Fruit fly (Drosophila melanogaster) whole organism: ENCODE results near the gene CG31111.
A peak's percentile ranks its signal among the peaks of the same experiment; 100 is the strongest.

Source experiments
- CG8478 ChIP-seq: fragments of >200 bp; optimal IDR thresholded peaks from 2 replicates; lab custom pipeline; 2018; ENCODE audit warnings: inconsistent platforms
- Dll ChIP-seq: fragments of >200 bp; optimal IDR thresholded peaks from 2 replicates; lab custom pipeline; 2017
- EcR ChIP-seq, 2 experiments: fragments of >200 bp; optimal IDR thresholded peaks; 2 replicates each; lab custom pipeline; 2017; ENCODE audit warnings: missing biosample characterization in 2 of 2, missing genetic modification characterization in 2 of 2, missing genetic modification reagents in 2 of 2
- pan ChIP-seq: fragments of >200 bp; optimal IDR thresholded peaks from 2 replicates; lab custom pipeline; 2017
- psq ChIP-seq: fragments of >200 bp; optimal IDR thresholded peaks from 2 replicates; lab custom pipeline; 2017
- usp ChIP-seq: fragments of >200 bp; optimal IDR thresholded peaks from 2 replicates; lab custom pipeline; 2017; ENCODE audit warnings: missing biosample characterization, missing genetic modification characterization, mixed read lengths

Gene CG31111

DNA sequence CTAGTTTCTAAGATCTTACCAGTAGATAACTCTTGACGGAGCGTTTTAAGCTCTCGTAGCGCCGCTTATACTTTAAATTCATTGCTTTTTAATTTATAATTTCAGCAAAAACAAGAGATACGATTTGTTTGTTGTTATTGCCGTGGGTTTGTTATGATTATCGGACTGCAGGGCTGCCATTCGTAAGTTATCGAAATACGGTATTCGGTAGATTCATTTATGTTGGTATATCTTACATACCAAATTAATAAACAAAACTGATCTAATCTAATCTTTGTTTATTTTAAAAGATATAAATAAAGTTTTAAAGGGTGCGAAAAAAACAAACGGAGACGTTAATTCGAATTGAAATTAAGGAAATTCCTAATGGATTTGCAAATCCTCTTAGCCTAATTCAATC is at the start of gene CG31111, which contains the start of gene stac:
TSS of gene CG31111 (minus strand) at position 162 of the 400 bp plus-strand sequence.
TSS of gene stac (plus strand) at position 271 of the 400 bp plus-strand sequence.
- TF ChIP-seq EcR (GFP tag; optimal IDR thresholded peaks at IDR 0.05; lab: Kevin White, UChicago) (no peak), usp (no peak), pan (lab: Kevin White, UChicago) (no peak), CG8478 (lab: Kevin White, UChicago) (no peak), Dll (lab: Kevin White, UChicago) (no peak), psq (lab: Kevin White, UChicago) (no peak)

DNA sequence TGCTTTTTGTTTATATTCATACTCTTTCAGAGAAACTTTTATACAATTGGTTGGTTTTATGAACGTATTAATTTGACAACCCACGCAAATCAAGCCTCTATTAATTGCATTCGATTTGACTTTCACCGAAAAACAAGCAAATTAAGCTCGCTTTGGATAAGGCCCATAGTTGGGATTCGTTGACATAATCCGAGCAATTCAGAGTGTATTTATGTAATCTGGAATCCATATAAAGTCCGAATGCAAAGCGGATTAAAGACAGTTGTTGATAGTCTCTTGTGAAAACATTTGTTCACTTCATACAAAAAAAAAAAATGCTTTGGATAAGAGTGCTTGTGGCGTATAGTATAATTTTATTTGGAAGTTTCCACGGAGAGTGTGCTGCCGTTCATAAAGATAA is 46.3 kb upstream of the CG31111 start, which contains the start of gene CG45095:
TSS of gene CG45095 (plus strand) at position 301 of the 400 bp plus-strand sequence.
- TF ChIP-seq EcR (GFP tag; optimal IDR thresholded peaks at IDR 0.05; lab: Kevin White, UChicago): no peak
- TF ChIP-seq CG8478 (lab: Kevin White, UChicago): no peak
- TF ChIP-seq usp: no peak
- no peak for TF ChIP-seq pan (lab: Kevin White, UChicago)
- no peak for TF ChIP-seq psq (lab: Kevin White, UChicago)
- TF ChIP-seq Dll (lab: Kevin White, UChicago): no peak

DNA sequence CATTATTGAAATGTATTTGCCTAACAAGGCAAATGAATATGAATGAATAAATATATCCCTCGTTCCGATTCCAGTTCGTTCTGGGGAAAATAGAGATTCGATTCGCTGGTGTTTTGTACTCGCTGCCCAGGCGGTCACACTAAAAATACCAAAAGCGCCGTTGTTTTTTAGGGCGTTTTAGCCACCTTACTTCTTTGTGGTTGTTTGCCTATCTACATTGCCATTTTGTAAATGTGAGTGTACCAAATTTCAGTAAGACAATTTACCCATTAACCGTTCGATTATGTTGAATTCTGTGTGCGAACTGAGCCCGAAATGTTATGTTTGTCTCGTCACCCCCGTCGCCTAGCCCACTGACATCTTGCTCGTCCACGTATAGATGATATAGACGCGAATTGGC is 41.5 kb upstream of the CG31111 start, which contains the start of the genes CG33095 and CG33096:
TSS of gene CG33095 (plus strand) at position 187 of the 400 bp plus-strand sequence.
TSS of gene CG33096 (plus strand) at position 187 of the 400 bp plus-strand sequence.
- TF ChIP-seq EcR (GFP tag; optimal IDR thresholded peaks at IDR 0.05; lab: Kevin White, UChicago) (peak in 1 of 2 experiments; percentile 2), usp (no peak)

DNA sequence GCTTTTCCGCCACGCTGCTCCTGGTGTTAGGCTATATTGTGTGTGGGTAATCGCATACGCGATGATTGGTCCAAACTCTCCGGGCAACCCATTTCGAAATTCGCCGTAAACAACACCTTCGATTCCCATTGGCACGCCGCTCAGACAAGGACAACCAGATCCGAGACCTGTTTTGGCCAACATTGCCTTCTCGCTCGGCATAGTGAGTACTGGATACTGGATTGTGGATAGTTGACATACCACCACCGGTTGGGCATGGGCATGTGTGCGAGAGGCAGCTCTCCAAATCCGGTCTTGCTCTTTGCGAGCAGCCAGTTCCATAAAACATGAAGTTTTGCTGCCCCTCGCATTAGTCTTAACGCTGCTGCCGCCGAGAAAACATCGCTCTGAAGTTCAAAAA is 38.7 kb upstream of the CG31111 start, which contains the start of gene fd96Cb:
TSS of gene fd96Cb (plus strand) at position 374 of the 400 bp plus-strand sequence.
- no peak for TF ChIP-seq psq (lab: Kevin White, UChicago)
- peak; percentile 38 for TF ChIP-seq CG8478 (lab: Kevin White, UChicago)
- no peak for TF ChIP-seq pan (lab: Kevin White, UChicago)

DNA sequence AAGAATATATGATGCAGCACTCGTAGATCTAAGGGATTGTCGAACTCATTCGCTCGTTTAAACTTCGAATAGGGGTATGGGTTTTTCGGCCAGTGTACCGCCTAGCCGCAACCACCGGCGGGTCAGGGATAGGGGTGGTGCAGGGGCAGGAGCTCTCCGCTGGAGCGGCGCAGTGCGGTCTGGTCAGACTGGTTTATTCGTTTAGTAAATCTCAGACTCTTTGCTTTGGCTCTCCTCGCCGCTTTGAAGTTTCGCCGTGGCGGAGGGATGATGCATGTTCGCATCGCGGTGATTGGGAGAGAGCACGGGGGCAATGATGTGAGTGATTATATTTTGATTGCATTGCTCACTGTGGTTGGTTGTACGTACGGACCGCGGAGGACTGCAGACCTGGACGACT is 26.4 kb upstream of the CG31111 start, which contains the start of gene fd96Ca:
TSS of gene fd96Ca (plus strand) at position 337 of the 400 bp plus-strand sequence.
- TF ChIP-seq Dll (lab: Kevin White, UChicago) (peak; percentile 82), CG8478 (lab: Kevin White, UChicago) (no peak)

DNA sequence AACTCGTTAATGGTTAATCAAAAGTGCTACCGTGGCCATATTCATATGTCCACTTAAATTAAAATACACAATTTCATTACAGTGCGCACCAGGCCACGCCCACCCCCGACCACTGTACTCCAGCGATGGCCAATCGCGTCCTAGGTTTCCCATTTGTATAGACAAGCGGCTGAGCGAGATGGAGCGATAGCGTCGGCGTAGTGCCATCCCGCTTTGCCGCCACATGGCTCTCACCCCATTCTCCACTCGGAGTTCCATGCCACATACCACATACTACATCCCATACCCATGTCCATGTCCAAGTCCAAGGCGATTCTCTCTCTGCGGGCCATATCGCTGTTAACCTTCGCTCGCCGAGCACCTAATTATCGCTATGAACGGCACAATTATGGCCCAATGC is 24.5 kb upstream of the CG31111 start:
- peak; percentile 54 for TF ChIP-seq CG8478 (lab: Kevin White, UChicago)
- TF ChIP-seq usp: no peak
- TF ChIP-seq EcR (GFP tag; optimal IDR thresholded peaks at IDR 0.05; lab: Kevin White, UChicago): no peak
- no peak for TF ChIP-seq Dll (lab: Kevin White, UChicago)
- TF ChIP-seq pan (lab: Kevin White, UChicago): no peak
- no peak for TF ChIP-seq psq (lab: Kevin White, UChicago)

DNA sequence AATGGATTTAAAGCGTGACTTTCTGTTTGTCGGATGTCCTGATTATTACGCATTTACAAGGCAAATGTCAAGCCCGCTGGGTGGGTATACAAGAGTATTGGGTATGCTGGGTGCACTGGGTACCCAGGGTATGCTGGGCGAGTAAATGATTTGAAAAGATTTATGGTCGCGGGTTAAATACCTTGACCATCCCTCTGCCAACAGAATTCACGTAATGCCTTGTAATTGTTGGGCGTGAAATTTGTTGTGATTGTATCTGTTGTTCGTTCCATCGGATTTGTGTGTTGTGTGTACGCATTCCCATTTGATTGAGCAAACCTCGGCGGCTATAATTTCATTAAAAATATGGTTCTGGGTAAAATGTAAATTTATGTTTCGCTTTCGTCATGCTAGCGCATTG is 22.7 kb upstream of the CG31111 start:
- TF ChIP-seq EcR (GFP tag; optimal IDR thresholded peaks at IDR 0.05; lab: Kevin White, UChicago) (no peak), pan (lab: Kevin White, UChicago) (no peak), psq (lab: Kevin White, UChicago) (no peak), CG8478 (lab: Kevin White, UChicago) (no peak), usp (no peak), Dll (lab: Kevin White, UChicago) (no peak)

DNA sequence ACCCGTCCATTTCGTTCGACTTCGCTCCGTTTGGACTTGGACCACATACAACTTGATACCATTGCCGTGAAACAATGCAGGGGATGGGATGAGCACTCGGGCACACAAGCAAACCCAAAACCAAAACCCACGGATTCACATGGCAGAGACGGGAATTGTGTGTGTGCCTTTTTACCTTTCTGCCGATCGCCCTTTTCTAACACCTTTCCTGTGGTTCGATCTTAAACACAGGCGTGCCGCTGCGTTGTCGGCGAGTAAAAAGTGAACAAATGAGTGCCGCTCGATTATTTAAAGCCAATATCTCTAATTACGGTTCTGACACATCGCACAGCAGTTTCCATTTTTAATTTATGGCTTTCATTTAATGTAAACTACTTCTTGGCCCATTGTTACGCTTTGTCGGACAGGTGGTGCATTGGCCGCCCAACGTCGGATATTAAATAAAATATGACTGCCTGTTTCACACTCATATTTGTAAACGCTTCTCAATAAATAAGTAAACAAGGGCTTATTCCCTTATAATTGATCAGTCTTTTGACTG is 21.4 kb upstream of the CG31111 start:
- no peak for TF ChIP-seq CG8478 (lab: Kevin White, UChicago)
- TF ChIP-seq EcR (GFP tag; optimal IDR thresholded peaks at IDR 0.05; lab: Kevin White, UChicago): no peak
- no peak for TF ChIP-seq usp
- TF ChIP-seq Dll (lab: Kevin White, UChicago): no peak

DNA sequence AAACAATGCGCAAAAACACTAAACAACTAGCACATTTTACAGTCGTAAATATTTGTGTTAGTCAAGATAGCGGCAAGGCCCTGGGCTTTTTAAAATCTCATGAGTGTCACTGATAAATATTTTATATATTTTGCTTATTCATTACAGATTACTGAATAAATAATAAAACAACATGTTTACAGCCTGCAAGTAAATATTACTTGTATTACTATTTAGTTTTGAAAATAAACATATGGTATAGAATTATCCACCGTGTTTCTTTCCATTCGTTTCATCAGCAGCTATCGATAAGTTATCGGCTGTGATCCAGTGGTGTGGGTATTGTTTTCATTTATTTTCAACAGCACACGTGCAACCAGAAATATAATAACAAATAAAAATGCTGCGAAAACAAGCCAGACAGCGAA is 18.6 kb upstream of the CG31111 start, which contains the start of the genes shams and CG11920:
TSS of gene shams (minus strand) at position 50 of the 407 bp plus-strand sequence.
TSS of gene CG11920 (plus strand) at position 320 of the 407 bp plus-strand sequence.
- TF ChIP-seq psq (lab: Kevin White, UChicago) (no peak), CG8478 (lab: Kevin White, UChicago) (no peak), usp (no peak), Dll (lab: Kevin White, UChicago) (no peak), EcR (GFP tag; optimal IDR thresholded peaks at IDR 0.05; lab: Kevin White, UChicago) (no peak), pan (lab: Kevin White, UChicago) (no peak)

DNA sequence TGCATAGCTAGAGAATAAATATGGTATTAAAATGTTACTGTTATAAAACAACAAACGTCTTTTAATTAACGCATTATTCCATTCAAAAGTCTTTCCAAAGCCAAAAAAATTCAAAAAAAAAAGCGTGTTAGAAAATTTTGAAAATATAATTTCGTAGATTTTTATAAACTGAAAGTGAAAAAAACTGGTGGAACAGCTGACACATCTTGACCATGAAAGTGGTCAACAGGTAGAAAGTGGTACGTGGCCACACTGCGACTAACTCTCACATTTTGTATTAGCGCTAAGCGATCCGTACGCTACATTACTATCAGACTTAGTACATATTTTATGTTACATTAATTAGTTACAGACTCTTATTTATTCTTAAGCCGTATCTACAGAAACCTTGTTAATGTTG is 14.9 kb upstream of the CG31111 start, which contains the start of gene CG11836:
TSS of gene CG11836 (plus strand) at position 256 of the 400 bp plus-strand sequence.
- no peak for TF ChIP-seq EcR (GFP tag; optimal IDR thresholded peaks at IDR 0.05; lab: Kevin White, UChicago)
- TF ChIP-seq Dll (lab: Kevin White, UChicago): no peak
- no peak for TF ChIP-seq usp
- no peak for TF ChIP-seq pan (lab: Kevin White, UChicago)

DNA sequence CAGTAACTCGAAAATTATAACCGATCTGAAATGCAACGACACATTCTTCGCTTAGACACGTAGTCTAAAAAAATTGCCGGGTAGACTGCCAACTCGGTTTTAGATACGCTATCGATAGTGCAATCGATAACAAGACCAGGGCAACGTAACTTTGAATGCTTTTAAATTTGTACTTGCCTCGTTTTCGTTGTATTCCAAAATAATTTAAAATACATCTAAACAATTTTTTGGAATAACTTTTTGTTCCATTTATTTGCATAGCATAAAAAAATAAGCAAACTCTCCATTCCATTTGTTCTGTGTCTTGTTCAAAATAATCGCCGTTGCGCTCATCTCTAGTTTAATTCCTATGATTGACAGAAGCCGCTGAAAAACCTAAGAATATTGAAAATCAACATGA is 13.6 kb upstream of the CG31111 start, which contains the start of the genes Stt3B and CG11839:
TSS of gene Stt3B (minus strand) at position 69 of the 400 bp plus-strand sequence.
TSS of gene CG11839 (plus strand) at position 359 of the 400 bp plus-strand sequence.
- no peak for TF ChIP-seq usp
- TF ChIP-seq Dll (lab: Kevin White, UChicago): no peak
- no peak for TF ChIP-seq EcR (GFP tag; optimal IDR thresholded peaks at IDR 0.05; lab: Kevin White, UChicago)

DNA sequence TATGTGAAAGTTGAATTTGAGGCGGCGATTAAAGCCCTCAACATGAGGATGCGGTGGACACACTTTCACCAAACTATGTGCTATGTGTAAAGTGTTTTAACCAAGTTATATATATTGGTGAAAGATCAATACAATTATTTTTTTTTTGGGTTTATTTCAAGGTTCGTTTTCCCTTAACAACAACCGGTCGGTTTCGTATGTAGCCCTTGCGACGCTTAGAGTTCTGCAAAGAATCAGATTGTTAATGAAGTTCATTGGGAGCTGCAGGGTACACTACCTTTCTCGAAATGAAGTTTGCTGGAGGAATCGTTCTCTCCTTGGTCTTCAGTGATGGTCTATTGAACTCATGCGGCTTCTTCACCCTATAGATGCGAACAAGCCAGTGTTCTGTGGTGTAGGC is 10.9 kb upstream of the CG31111 start:
- TF ChIP-seq Dll (lab: Kevin White, UChicago) (no peak), psq (lab: Kevin White, UChicago) (no peak), usp (no peak), CG8478 (lab: Kevin White, UChicago) (no peak)
